Worm (Caenorhabditis elegans): Measurements from ENCODE around the gene ilkp-1.

ce11 chrII:11012532-11013179 is 37.4 kb upstream of the ilkp-1 start:
- no peak for TF ChIP-seq ceh-27 (GFP tag; optimal IDR thresholded peaks at IDR 0.05)
- TF ChIP-seq ztf-3 (GFP tag; optimal IDR thresholded peaks at IDR 0.05) = no peak
- no peak for TF ChIP-seq mxl-1 (tag; optimal IDR thresholded peaks at IDR 0.05)

Measured in whole organism, young adult.